Worm (Caenorhabditis elegans) whole organism, young adult: ENCODE data around the gene Y40H7A.10.

Experiments
- B0019.2 ChIP-seq: fragments of 200-800 bp; sonication (Bioruptor generic); conservative IDR thresholded peaks from 2 replicates; pipeline ENCODE4 v1.3.6; 2022; ENCODE audit warnings: missing genetic modification reagents, missing genetic modification characterization, missing compliant biosample characterization
- B0336.3 ChIP-seq: fragments of 200-800 bp; sonication (Bioruptor generic); IDR thresholded peaks from 2 replicates; pipeline ENCODE4 v1.3.6; 2022; ENCODE audit warnings: missing genetic modification characterization, missing compliant biosample characterization
- C17E4.6 ChIP-seq: fragments of 200-800 bp; sonication (Bioruptor generic); IDR thresholded peaks from 2 replicates; pipeline ENCODE4 v1.3.6; 2022; ENCODE audit warnings: missing genetic modification reagents, missing genetic modification characterization, missing compliant biosample characterization
- D2030.7 ChIP-seq: fragments of 200-800 bp; sonication (Bioruptor generic); IDR thresholded peaks from 2 replicates; pipeline ENCODE4 v1.3.6; 2022; ENCODE audit warnings: missing genetic modification reagents, missing genetic modification characterization, missing compliant biosample characterization
- F10E7.11 ChIP-seq: sonication (generic microtip); optimal IDR thresholded peaks from 2 replicates; lab custom pipeline; 2017; ENCODE audit warnings: mild to moderate bottlenecking, missing genetic modification characterization, moderate library complexity, missing compliant biosample characterization
- F33H1.4 ChIP-seq: fragments of 200-800 bp; sonication (Bioruptor generic); IDR thresholded peaks from 2 replicates; pipeline ENCODE4 v1.3.6; 2022; ENCODE audit warnings: missing genetic modification reagents, missing genetic modification characterization, missing compliant biosample characterization
- F37B4.10 ChIP-seq: fragments of 200-800 bp; sonication (Bioruptor generic); IDR thresholded peaks from 2 replicates; pipeline ENCODE4 v1.3.6; 2022; ENCODE audit warnings: missing genetic modification characterization, missing compliant biosample characterization
- F52B5.7 ChIP-seq: sonication (generic microtip); optimal IDR thresholded peaks from 2 replicates; lab custom pipeline; 2016; ENCODE audit warnings: mild to moderate bottlenecking, missing genetic modification characterization, missing compliant biosample characterization
- Y53F4B.3 ChIP-seq: fragments of 200-800 bp; sonication (Bioruptor generic); IDR thresholded peaks from 2 replicates; pipeline ENCODE4 v1.3.6; 2022; ENCODE audit warnings: missing genetic modification reagents, missing genetic modification characterization, missing compliant biosample characterization
- ama-1 ChIP-seq, 3 experiments: fragments of 150-350 bp in 1 of 3; sonication (generic microtip) in 2 of 3; optimal IDR thresholded peaks; 2 replicates each; lab custom pipeline; 2014 to 2018; ENCODE audit warnings: missing biosample characterization in 2 of 3, missing genetic modification characterization in 2 of 3, missing genetic modification reagents in 2 of 3
- aptf-2 ChIP-seq: fragments of 200-800 bp; sonication (Bioruptor generic); conservative IDR thresholded peaks from 2 replicates; pipeline ENCODE4 v1.3.6; 2022; ENCODE audit warnings: missing genetic modification reagents, missing genetic modification characterization, missing compliant biosample characterization
- attf-6 ChIP-seq: fragments of 200-800 bp; sonication (Bioruptor generic); IDR thresholded peaks from 2 replicates; pipeline ENCODE4 v1.3.6; 2022; ENCODE audit warnings: missing genetic modification reagents, missing genetic modification characterization, missing compliant biosample characterization
- ccch-3 ChIP-seq: fragments of 200-800 bp; sonication (Bioruptor generic); optimal IDR thresholded peaks from 2 replicates; lab custom pipeline; 2018; ENCODE audit warnings: mild to moderate bottlenecking, missing genetic modification characterization, missing compliant biosample characterization
- cebp-2 ChIP-seq: fragments of 200-800 bp; sonication (Bioruptor generic); IDR thresholded peaks from 2 replicates; pipeline ENCODE4 v1.3.6; 2022; ENCODE audit warnings: missing genetic modification characterization, missing compliant biosample characterization
- ceh-79 ChIP-seq: sonication (generic microtip); optimal IDR thresholded peaks from 2 replicates; lab custom pipeline; 2017; ENCODE audit warnings: mild to moderate bottlenecking, missing genetic modification characterization, missing compliant biosample characterization
- egrh-3 ChIP-seq: fragments of 200-800 bp; sonication (Bioruptor generic); IDR thresholded peaks from 2 replicates; pipeline ENCODE4 v1.3.6; 2022; ENCODE audit warnings: missing genetic modification reagents, missing genetic modification characterization, missing compliant biosample characterization
- ekl-4 ChIP-seq: fragments of 200-800 bp; sonication (Bioruptor generic); IDR thresholded peaks from 2 replicates; pipeline ENCODE4 v1.3.6; 2022; ENCODE audit warnings: missing genetic modification reagents, missing genetic modification characterization, missing compliant biosample characterization
- hsf-1 ChIP-seq: fragments of 200-800 bp; sonication (Bioruptor generic); IDR thresholded peaks from 2 replicates; pipeline ENCODE4 v1.3.6; 2022; ENCODE audit warnings: missing genetic modification reagents, missing genetic modification characterization, missing compliant biosample characterization
- lsy-27 ChIP-seq: sonication (generic microtip); optimal IDR thresholded peaks from 2 replicates; lab custom pipeline; 2017; ENCODE audit warnings: missing genetic modification characterization, mild to moderate bottlenecking, missing compliant biosample characterization, antibody characterized with exemption, missing genotype, borderline replicate concordance; ENCODE audit not compliant: insufficient read depth
- madf-10 ChIP-seq: sonication (generic microtip); optimal IDR thresholded peaks from 2 replicates; lab custom pipeline; 2016; ENCODE audit warnings: mild to moderate bottlenecking, missing genetic modification characterization, missing compliant biosample characterization
- madf-8 ChIP-seq: fragments of 200-800 bp; sonication (Bioruptor generic); conservative IDR thresholded peaks from 2 replicates; pipeline ENCODE4 v1.3.6; 2022; ENCODE audit warnings: missing genetic modification reagents, missing genetic modification characterization, missing compliant biosample characterization
- mxl-1 ChIP-seq: sonication (generic microtip); optimal IDR thresholded peaks from 2 replicates; lab custom pipeline; 2016; ENCODE audit warnings: missing genetic modification characterization, missing compliant biosample characterization
- pbrm-1 ChIP-seq: fragments of 200-800 bp; sonication (Bioruptor generic); IDR thresholded peaks from 2 replicates; pipeline ENCODE4 v1.3.6; 2022; ENCODE audit warnings: missing genetic modification reagents, missing genetic modification characterization, missing compliant biosample characterization
- repo-1 ChIP-seq: sonication (generic microtip); optimal IDR thresholded peaks from 2 replicates; lab custom pipeline; 2017; ENCODE audit warnings: mild to moderate bottlenecking, missing genetic modification characterization, missing compliant biosample characterization
- snpc-4 ChIP-seq, 5 experiments: fragments of 150-350 bp in 1 of 5; sonication (generic microtip) in 4 of 5; optimal IDR thresholded peaks; 2 replicates each; lab custom pipeline; 2014 to 2018; ENCODE audit warnings: missing genetic modification characterization in 5 of 5, missing biosample characterization in 3 of 5, antibody characterized with exemption in 2 of 5, mild to moderate bottlenecking in 2 of 5, missing compliant biosample characterization in 2 of 5, missing genotype in 2 of 5, moderate library complexity in 2 of 5, missing genetic modification reagents in 1 of 5
- unc-130 ChIP-seq: sonication (generic microtip); optimal IDR thresholded peaks from 2 replicates; lab custom pipeline; 2016; ENCODE audit warnings: missing genetic modification reagents, missing genetic modification characterization, missing compliant biosample characterization
- ztf-6 ChIP-seq: fragments of 200-800 bp; sonication (Bioruptor generic); IDR thresholded peaks from 2 replicates; pipeline ENCODE4 v1.3.6; 2022; ENCODE audit warnings: missing genetic modification reagents, missing genetic modification characterization, missing compliant biosample characterization

Gene Y40H7A.10

ce11 chrIV:15214694-15215093 is 703 bp downstream of the Y40H7A.10 start:
- TF ChIP-seq mxl-1 (tag; lab: Kevin White, UChicago) (no peak), snpc-4 (GFP tag; optimal IDR thresholded peaks at IDR 0.05; lab: Kevin White, UChicago) (no peak), snpc-4 (tag; optimal IDR thresholded peaks at IDR 0.05; lab: Kevin White, UChicago) (peak in 1 of 4 experiments; percentile 18), madf-10 (tag; lab: Kevin White, UChicago) (no peak), F10E7.11 (tag; lab: Kevin White, UChicago) (no peak), attf-6 (GFP tag; lab: Robert Waterston, UW) (peak; percentile 62; the same call in 1 of the 2 replicates), B0336.3 (no peak), F52B5.7 (tag; lab: Kevin White, UChicago) (no peak), B0019.2 (GFP tag; lab: Robert Waterston, UW) (no peak)

- TF ChIP-seq unc-130 (GFP tag; lab: Kevin White, UChicago) (no peak), C17E4.6 (GFP tag; lab: Robert Waterston, UW) (no peak), snpc-4 (GFP tag; optimal IDR thresholded peaks at IDR 0.05; lab: Kevin White, UChicago) (no peak), snpc-4 (tag; optimal IDR thresholded peaks at IDR 0.05; lab: Kevin White, UChicago) (peak in 1 of 4 experiments; percentile 5), attf-6 (GFP tag; lab: Robert Waterston, UW) (peak; percentile 73; the same call in 1 of the 2 replicates)
- TF ChIP-seq, all 124 proteins: peak for 2
Measured at ce11 chrIV:15210482-15210881, 4.9 kb downstream of the Y40H7A.10 start.

- TF ChIP-seq attf-6 (GFP tag; lab: Robert Waterston, UW) = peak; percentile 75
- peak; percentile 1 for TF ChIP-seq snpc-4 (GFP tag; optimal IDR thresholded peaks at IDR 0.05; lab: Kevin White, UChicago)
- peak in 1 of 4 experiments; percentile 45 for TF ChIP-seq snpc-4 (tag; optimal IDR thresholded peaks at IDR 0.05; lab: Kevin White, UChicago)
- no peak for TF ChIP-seq lsy-27 (tag; lab: Kevin White, UChicago)
Measured at ce11 chrIV:15206649-15207048, 8.7 kb downstream of the Y40H7A.10 start.

ce11 chrIV:15202923-15203322 is 12.5 kb downstream of the Y40H7A.10 start, which contains the start of gene sra-30:
TSS of gene sra-30 (minus strand) at chrIV:15203023.
- TF ChIP-seq B0336.3 (no peak), ekl-4 (GFP tag; lab: Robert Waterston, UW) (no peak), repo-1 (tag; lab: Kevin White, UChicago) (no peak), Y53F4B.3 (GFP tag; lab: Robert Waterston, UW) (no peak), ccch-3 (GFP tag; lab: Kevin White, UChicago) (no peak), ceh-79 (tag; lab: Kevin White, UChicago) (no peak), aptf-2 (GFP tag; lab: Robert Waterston, UW) (no peak), ama-1 (optimal IDR thresholded peaks at IDR 0.05; lab: Kevin White, UChicago) (no peak), ama-1 (GFP tag; optimal IDR thresholded peaks at IDR 0.05; lab: Kevin White, UChicago) (no peak)

- TF ChIP-seq egrh-3 (peak; percentile 58), F33H1.4 (peak; percentile 25), madf-8 (GFP tag; lab: Robert Waterston, UW) (peak; percentile 70), pbrm-1 (peak; percentile 43; the same call in 1 of the 2 replicates), ztf-6 (GFP tag; lab: Robert Waterston, UW) (0 out of 2 replicates have a peak, but pooled peaks have one; percentile 39), F37B4.10 (peak; percentile 61; the same call in 1 of the 2 replicates), cebp-2 (GFP tag; lab: Robert Waterston, UW) (peak; percentile 93), attf-6 (GFP tag; lab: Robert Waterston, UW) (peak; percentile 29; the same call in 1 of the 2 replicates), D2030.7 (GFP tag; lab: Robert Waterston, UW) (0 out of 2 replicates have a peak, but pooled peaks have one; percentile 29), hsf-1 (0 out of 2 replicates have a peak, but pooled peaks have one; percentile 52)
Measured at ce11 chrIV:15189450-15189849, 25.9 kb downstream of the Y40H7A.10 start.
